Fruit fly (Drosophila melanogaster): ENCODE results near the gene CG6204.
A peak's percentile ranks its signal among the peaks of the same experiment; 100 is the strongest.

CG6204 gene

dm6 chr3R:24218565-24218964, 24.9 kb downstream of the CG6204 start, which contains the start of gene CG17786 (continued):
- peak; percentile 30 for TF ChIP-seq CG15514 (GFP tag; optimal IDR thresholded peaks at IDR 0.05)
- peak; percentile 17 for TF ChIP-seq HLHmδ (GFP tag; optimal IDR thresholded peaks at IDR 0.05)
- TF ChIP-seq hb (GFP tag; IDR thresholded peaks at IDR 0.05; ENCODE audit: partially characterized antibody): no peak
- TF ChIP-seq zfh2 (GFP tag; optimal IDR thresholded peaks at IDR 0.05): no peak
- no peak for TF ChIP-seq MESR4 (GFP tag; optimal IDR thresholded peaks at IDR 0.05)
- no peak for TF ChIP-seq CG2120 (GFP tag; optimal IDR thresholded peaks at IDR 0.05)
- no peak for TF ChIP-seq CG11247 (GFP tag; IDR thresholded peaks at IDR 0.05)
- TF ChIP-seq YL-1 (GFP tag; optimal IDR thresholded peaks at IDR 0.05): no peak
- TF ChIP-seq Dad (GFP tag; optimal IDR thresholded peaks at IDR 0.05): no peak
- TF ChIP-seq CoRest (tag; optimal IDR thresholded peaks at IDR 0.05): no peak
- TF ChIP-seq chn (GFP tag; optimal IDR thresholded peaks at IDR 0.05): no peak
- TF ChIP-seq CG10543 (GFP tag; optimal IDR thresholded peaks at IDR 0.05): peak; percentile 35
- no peak for TF ChIP-seq CG6254 (GFP tag; optimal IDR thresholded peaks at IDR 0.05)
- no peak for TF ChIP-seq Asciz (GFP tag; optimal IDR thresholded peaks at IDR 0.05)
- TF ChIP-seq mirr (GFP tag; optimal IDR thresholded peaks at IDR 0.05): no peak
- 0 out of 2 replicates have a peak, but pooled peaks have one; percentile 18 for TF ChIP-seq CG32532 (GFP tag; IDR thresholded peaks at IDR 0.05)
- TF ChIP-seq Scr (GFP tag; IDR thresholded peaks at IDR 0.05; ENCODE audit: partially characterized antibody): no peak
- TF ChIP-seq CG18619 (GFP tag; optimal IDR thresholded peaks at IDR 0.05): no peak
- TF ChIP-seq CG34422 (GFP tag; IDR thresholded peaks at IDR 0.05): no peak
- no peak for TF ChIP-seq toy (GFP tag; IDR thresholded peaks at IDR 0.05)
- TF ChIP-seq scrt (GFP tag; optimal IDR thresholded peaks at IDR 0.05): no peak
- no peak for TF ChIP-seq Oli (tag; optimal IDR thresholded peaks at IDR 0.05)
- TF ChIP-seq CG10321 (GFP tag; IDR thresholded peaks at IDR 0.05): no peak
- TF ChIP-seq ERR (GFP tag; optimal IDR thresholded peaks at IDR 0.05): no peak
- peak in 1 of 2 experiments; percentile 41 for TF ChIP-seq crp (GFP tag; optimal IDR thresholded peaks at IDR 0.05)
- TF ChIP-seq CG10565 (GFP tag; optimal IDR thresholded peaks at IDR 0.05): no peak
- TF ChIP-seq Fer2 (tag; optimal IDR thresholded peaks at IDR 0.05): no peak
- peak; percentile 55; the same call in 1 of the 2 replicates for TF ChIP-seq Drgx (GFP tag; IDR thresholded peaks at IDR 0.05)
- no peak for TF ChIP-seq slbo (GFP tag; IDR thresholded peaks at IDR 0.05)
- TF ChIP-seq dan (GFP tag; IDR thresholded peaks at IDR 0.05): no peak
- TF ChIP-seq CG12104 (GFP tag; optimal IDR thresholded peaks at IDR 0.05): no peak
- TF ChIP-seq gcm (GFP tag; optimal IDR thresholded peaks at IDR 0.05): no peak
- TF ChIP-seq esg (GFP tag; conservative IDR thresholded peaks at IDR 0.05): no peak
- TF ChIP-seq CG10654 (GFP tag; optimal IDR thresholded peaks at IDR 0.05): no peak
- peak; percentile 64 for TF ChIP-seq CG13287 (GFP tag; IDR thresholded peaks at IDR 0.05; ENCODE audit: partially characterized antibody)
- no peak for TF ChIP-seq CG8944 (GFP tag; optimal IDR thresholded peaks at IDR 0.05)
- TF ChIP-seq disco-r (GFP tag; optimal IDR thresholded peaks at IDR 0.05): no peak
- TF ChIP-seq CG3407 (GFP tag; optimal IDR thresholded peaks at IDR 0.05): no peak
- TF ChIP-seq stwl (tag; optimal IDR thresholded peaks at IDR 0.05): no peak
- TF ChIP-seq CG2875 (GFP tag; optimal IDR thresholded peaks at IDR 0.05): no peak
- TF ChIP-seq tna (GFP tag; IDR thresholded peaks at IDR 0.05; ENCODE audit: partially characterized antibody): no peak
- TF ChIP-seq Hand (GFP tag; optimal IDR thresholded peaks at IDR 0.05): no peak
- no peak for TF ChIP-seq Abd-B (GFP tag; optimal IDR thresholded peaks at IDR 0.05)
- TF ChIP-seq Mrtf (GFP tag; IDR thresholded peaks at IDR 0.05): no peak
- no peak for TF ChIP-seq Dip3 (GFP tag; optimal IDR thresholded peaks at IDR 0.05)
- TF ChIP-seq grau (tag; optimal IDR thresholded peaks at IDR 0.05): no peak
- peak; percentile 25 for TF ChIP-seq abd-A (tag; optimal IDR thresholded peaks at IDR 0.05)
- no peak for TF ChIP-seq NFAT (GFP tag; IDR thresholded peaks at IDR 0.05)
- TF ChIP-seq mam (GFP tag; optimal IDR thresholded peaks at IDR 0.05): no peak
- TF ChIP-seq Jarid2 (GFP tag; optimal IDR thresholded peaks at IDR 0.05): peak; percentile 82
- TF ChIP-seq CG1024 (GFP tag; IDR thresholded peaks at IDR 0.05): no peak
